Worm (Caenorhabditis elegans): ENCODE measurements around the gene col-78.

DNA sequence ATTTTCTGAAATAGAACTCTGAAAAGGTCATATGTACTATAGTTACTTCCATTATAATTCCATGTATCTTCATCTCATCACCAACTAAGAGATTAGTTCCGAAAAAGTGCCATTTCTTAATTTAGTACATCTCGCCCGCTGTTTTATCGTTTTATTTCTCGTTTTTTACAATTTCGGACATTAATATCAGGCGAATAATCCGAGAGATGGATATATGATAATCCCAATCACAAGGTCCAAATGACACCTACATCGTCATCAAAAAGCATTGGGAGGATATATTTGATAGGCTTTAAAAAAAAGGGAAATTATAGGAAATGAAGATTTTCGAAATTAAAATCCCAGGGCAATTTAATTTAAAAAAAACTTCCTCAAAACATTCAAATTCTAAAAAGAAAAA is 32.0 kb upstream of the col-78 start:
- TF ChIP-seq W03F9.2 (tag; optimal IDR thresholded peaks at IDR 0.05) (no peak), him-1 (tag; optimal IDR thresholded peaks at IDR 0.05) (no peak), dao-5 (tag; optimal IDR thresholded peaks at IDR 0.05) (no peak)
